Worm (Caenorhabditis elegans) whole organism, dauer: ENCODE results near the gene oac-11.

Source experiments
- unc-62 ChIP-seq: sonication (generic microtip); optimal IDR thresholded peaks from 2 replicates; lab custom pipeline; 2017; ENCODE audit warnings: missing biosample characterization, missing genetic modification reagents, missing genetic modification characterization

The oac-11 gene

ce11 chrII:3810550-3810949, 50.2 kb downstream of the oac-11 start:
- no peak for TF ChIP-seq unc-62 (GFP tag; lab: Kevin White, UChicago)

ce11 chrII:3808643-3809042, 52.1 kb downstream of the oac-11 start:
- no peak for TF ChIP-seq unc-62 (GFP tag; lab: Kevin White, UChicago)
